Worm (Caenorhabditis elegans) whole organism, mixed stage, embryonic: ENCODE measurements around the gene ZK673.1.
"Not testable (repeated sequence)": the region's sequence is repeated elsewhere in the genome, so short reads cannot be mapped to it uniquely, and the experiment has no call there.

ENCODE experiments used
- ceh-83 ChIP-seq: fragments of 200-800 bp; sonication (Bioruptor generic); optimal IDR thresholded peaks from 2 replicates; lab custom pipeline; 2018; ENCODE audit warnings: mild to moderate bottlenecking, missing genetic modification characterization, missing compliant biosample characterization
- unc-120 ChIP-seq: sonication (generic microtip); optimal IDR thresholded peaks from 2 replicates; lab custom pipeline; 2017; ENCODE audit warnings: missing genetic modification characterization, missing compliant biosample characterization; ENCODE audit not compliant: poor library complexity, severe bottlenecking
- unc-62 ChIP-seq: fragments of 150-350 bp; optimal IDR thresholded peaks from 2 replicates; lab custom pipeline; 2014; ENCODE audit warnings: missing biosample characterization, missing genetic modification reagents, missing genetic modification characterization

DNA sequence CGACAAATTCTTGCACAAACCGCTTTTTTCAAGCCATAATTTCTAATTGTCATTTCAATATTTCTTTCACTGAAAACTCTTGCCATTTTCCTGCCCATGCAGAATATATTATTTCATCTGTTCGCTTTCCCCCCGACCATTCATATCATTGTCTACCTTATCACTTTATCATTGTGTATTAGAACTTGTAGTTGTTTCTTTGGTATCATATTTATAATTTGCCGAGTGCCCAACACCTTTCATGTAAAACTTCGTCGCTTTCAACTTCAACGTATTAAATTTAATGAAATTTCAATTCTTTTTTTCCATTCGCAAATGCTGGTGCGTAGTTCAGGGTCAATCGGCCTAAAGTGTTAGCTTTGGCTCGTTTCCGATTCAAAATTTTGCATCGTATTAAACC, at the start of gene ZK673.1:
- TF ChIP-seq unc-120 (tag; lab: Kevin White, UChicago); unc-62 (GFP tag; lab: Kevin White, UChicago); ceh-83 (GFP tag; lab: Kevin White, UChicago): not testable (repeated sequence)
